Fruit fly (Drosophila melanogaster) Kc167 (cell line): ENCODE measurements around the gene Hat1.

Source experiments
- psq ChIP-seq: fragments of >200 bp; optimal IDR thresholded peaks from 2 replicates; lab custom pipeline; 2017; ENCODE audit warnings: missing external identifiers
- ttk ChIP-seq: sonication (Bioruptor generic); optimal IDR thresholded peaks from 2 replicates; lab custom pipeline; 2017; ENCODE audit warnings: missing external identifiers

DNA sequence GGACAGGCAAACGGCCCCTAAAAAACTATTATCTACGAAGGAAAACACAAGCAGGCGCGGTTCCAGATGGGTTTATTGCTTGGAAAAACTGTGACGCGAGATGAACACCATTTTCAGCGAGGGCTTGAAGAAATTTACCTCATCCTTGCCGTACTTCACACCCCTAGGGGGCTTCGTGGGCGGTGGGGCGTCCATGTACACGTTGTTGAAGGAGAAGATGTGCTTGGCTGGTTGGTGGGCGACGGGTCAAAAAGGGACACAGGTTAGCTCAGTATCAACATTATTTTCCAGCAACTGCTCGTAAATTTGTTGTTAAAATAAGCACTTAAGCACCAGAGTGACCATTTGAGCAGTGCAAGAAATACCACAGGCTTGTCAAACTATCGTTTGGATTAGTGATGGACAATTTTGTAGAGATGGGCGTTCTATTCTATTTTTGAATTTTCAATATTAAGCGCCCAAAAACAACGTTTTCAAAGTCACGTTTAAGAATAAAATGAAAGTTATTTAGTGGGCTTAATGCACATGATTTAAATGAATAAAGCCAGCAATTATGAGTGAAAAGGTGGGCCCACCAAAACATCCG is 30.5 kb downstream of the Hat1 start, which contains the start of gene Sec8:
- TF ChIP-seq ttk (lab: Kevin White, UChicago) (no peak), psq (no peak)
